Fruit fly (Drosophila melanogaster) whole organism, embryonic: ENCODE measurements around the gene CG33284.

Experiments used
- BEAF-32 ChIP-seq: fragments of 200-800 bp; sonication (Bioruptor generic); optimal IDR thresholded peaks from 3 replicates; lab custom pipeline; 2017; ENCODE audit warnings: missing biosample characterization, missing genetic modification characterization, mild to moderate bottlenecking, moderate library complexity, missing genetic modification reagents
- CG1024 ChIP-seq: fragments of 200-800 bp; sonication (Bioruptor generic); IDR thresholded peaks from 2 replicates; pipeline ENCODE4 v1.3.6; 2022; ENCODE audit warnings: missing biosample characterization, missing genetic modification characterization
- CG10267 ChIP-seq: fragments of 200-800 bp; sonication (Bioruptor generic); optimal IDR thresholded peaks from 2 replicates; lab custom pipeline; 2018; ENCODE audit warnings: missing biosample characterization, mild to moderate bottlenecking, missing genetic modification characterization, moderate library complexity
- CG10462 ChIP-seq: fragments of 200-800 bp; sonication (Bioruptor generic); optimal IDR thresholded peaks from 2 replicates; lab custom pipeline; 2016; ENCODE audit warnings: missing biosample characterization, missing genetic modification characterization
- CG12659 ChIP-seq: fragments of 200-800 bp; sonication (Bioruptor generic); optimal IDR thresholded peaks from 3 replicates; lab custom pipeline; 2017; ENCODE audit warnings: mild to moderate bottlenecking, missing biosample characterization, missing genetic modification reagents, missing genetic modification characterization
- CG14710 ChIP-seq: fragments of 200-800 bp; sonication (Bioruptor generic); optimal IDR thresholded peaks from 3 replicates; lab custom pipeline; 2019; ENCODE audit warnings: missing biosample characterization, mild to moderate bottlenecking, missing genetic modification characterization, moderate library complexity
- CG1603 ChIP-seq: fragments of 200-800 bp; sonication (Bioruptor generic); optimal IDR thresholded peaks from 2 replicates; lab custom pipeline; 2019; ENCODE audit warnings: missing biosample characterization, mild to moderate bottlenecking, missing genetic modification characterization, moderate library complexity
- CG16813 ChIP-seq: fragments of 200-800 bp; sonication (Bioruptor generic); IDR thresholded peaks from 3 replicates; pipeline ENCODE4 v1.3.6; 2022; ENCODE audit warnings: missing biosample characterization, missing genetic modification characterization; ENCODE audit not compliant: partially characterized antibody
- CG17568 ChIP-seq: fragments of 200-800 bp; sonication (Bioruptor generic); optimal IDR thresholded peaks from 2 replicates; lab custom pipeline; 2018; ENCODE audit warnings: missing biosample characterization, mild to moderate bottlenecking, missing genetic modification characterization, moderate library complexity
- CG2116 ChIP-seq: fragments of 200-800 bp; sonication (Bioruptor generic); optimal IDR thresholded peaks from 3 replicates; lab custom pipeline; 2018; ENCODE audit warnings: missing biosample characterization, mild to moderate bottlenecking, missing genetic modification characterization
- CG33213 ChIP-seq: fragments of 200-800 bp; sonication (Bioruptor generic); optimal IDR thresholded peaks from 3 replicates; lab custom pipeline; 2016; ENCODE audit warnings: missing biosample characterization, missing genetic modification characterization
- CG5180 ChIP-seq: fragments of 200-800 bp; sonication (Bioruptor generic); optimal IDR thresholded peaks from 3 replicates; lab custom pipeline; 2017; ENCODE audit warnings: missing biosample characterization, missing genetic modification characterization, mild to moderate bottlenecking, moderate library complexity, missing genetic modification reagents
- CG6791 ChIP-seq: fragments of 200-800 bp; sonication (Bioruptor generic); IDR thresholded peaks from 3 replicates; pipeline ENCODE4 v1.3.6; 2022; ENCODE audit warnings: missing biosample characterization, missing genetic modification characterization; ENCODE audit not compliant: partially characterized antibody
- CG7357 ChIP-seq: fragments of 200-800 bp; sonication (Bioruptor generic); IDR thresholded peaks from 3 replicates; pipeline ENCODE4 v1.3.6; 2022; ENCODE audit warnings: missing biosample characterization, missing genetic modification characterization
- CG8290 ChIP-seq, 3 experiments: fragments of 200-800 bp; sonication (Bioruptor generic); optimal IDR thresholded peaks; 2 replicates each; lab custom pipeline; 2016 to 2019; ENCODE audit warnings: missing biosample characterization in 3 of 3, missing genetic modification characterization in 3 of 3, mild to moderate bottlenecking in 2 of 3, moderate library complexity in 1 of 3
- CG9727 ChIP-seq: fragments of 200-800 bp; sonication (Bioruptor generic); optimal IDR thresholded peaks from 3 replicates; lab custom pipeline; 2017; ENCODE audit warnings: missing biosample characterization, mild to moderate bottlenecking, missing genetic modification characterization
- CG9797 ChIP-seq: fragments of 200-800 bp; sonication (Bioruptor generic); optimal IDR thresholded peaks from 3 replicates; lab custom pipeline; 2018; ENCODE audit warnings: missing biosample characterization, mild to moderate bottlenecking, missing genetic modification characterization
- CG9932 ChIP-seq: fragments of 200-800 bp; sonication (Bioruptor generic); IDR thresholded peaks from 2 replicates; pipeline ENCODE4 v1.3.6; 2022; ENCODE audit warnings: missing biosample characterization, missing genetic modification characterization
- CTCF ChIP-seq: fragments of 200-800 bp; sonication (Bioruptor generic); optimal IDR thresholded peaks from 2 replicates; lab custom pipeline; 2017; ENCODE audit warnings: missing biosample characterization, mild to moderate bottlenecking, missing genetic modification characterization, moderate library complexity
- Dp ChIP-seq: fragments of 200-800 bp; sonication (Bioruptor generic); optimal IDR thresholded peaks from 2 replicates; lab custom pipeline; 2018; ENCODE audit warnings: missing biosample characterization, mild to moderate bottlenecking, missing genetic modification characterization, moderate library complexity
- E2f2 ChIP-seq: fragments of 200-800 bp; sonication (Bioruptor generic); IDR thresholded peaks from 2 replicates; pipeline ENCODE4 v1.3.6; 2022; ENCODE audit warnings: missing biosample characterization, missing genetic modification characterization
- Ets65A ChIP-seq: fragments of 200-800 bp; sonication (Bioruptor generic); peaks from one replicate; lab custom pipeline; 2016; ENCODE audit warnings: missing biosample characterization, missing genetic modification characterization
- Ets97D ChIP-seq: fragments of 200-800 bp; sonication (Bioruptor generic); optimal IDR thresholded peaks from 3 replicates; lab custom pipeline; 2016; ENCODE audit warnings: missing biosample characterization, missing genetic modification characterization
- Kr ChIP-seq: fragments of 200-800 bp; sonication (Bioruptor generic); optimal IDR thresholded peaks from 2 replicates; lab custom pipeline; 2017; ENCODE audit warnings: missing biosample characterization, mild to moderate bottlenecking, missing genetic modification characterization
- Lhr ChIP-seq: fragments of 200-800 bp; sonication (Bioruptor generic); optimal IDR thresholded peaks from 3 replicates; lab custom pipeline; 2017; ENCODE audit warnings: mild to moderate bottlenecking, missing biosample characterization, missing genetic modification reagents, missing genetic modification characterization
- MESR4 ChIP-seq: fragments of 200-800 bp; sonication (Bioruptor generic); optimal IDR thresholded peaks from 2 replicates; lab custom pipeline; 2018; ENCODE audit warnings: missing biosample characterization, mild to moderate bottlenecking, missing genetic modification characterization, moderate library complexity
- Med ChIP-seq: fragments of 200-800 bp; sonication (Bioruptor generic); peaks from one replicate; lab custom pipeline; 2016; ENCODE audit warnings: missing biosample characterization, missing genetic modification characterization, mild to moderate bottlenecking, inconsistent platforms, moderate library complexity
- Myb ChIP-seq: fragments of 200-800 bp; sonication (Bioruptor generic); optimal IDR thresholded peaks from 2 replicates; lab custom pipeline; 2016; ENCODE audit warnings: missing biosample characterization, missing genetic modification characterization
- Sin3A ChIP-seq: fragments of >200 bp; optimal IDR thresholded peaks from 2 replicates; lab custom pipeline; 2018
- Sry-δ ChIP-seq: fragments of 200-800 bp; sonication (Bioruptor generic); optimal IDR thresholded peaks from 2 replicates; lab custom pipeline; 2016; ENCODE audit warnings: missing biosample characterization, missing genetic modification characterization
- YL-1 ChIP-seq: fragments of 200-800 bp; sonication (Bioruptor generic); optimal IDR thresholded peaks from 3 replicates; lab custom pipeline; 2017; ENCODE audit warnings: missing biosample characterization, mild to moderate bottlenecking, missing genetic modification characterization
- amos ChIP-seq: fragments of 200-800 bp; sonication (Bioruptor generic); IDR thresholded peaks from 2 replicates; pipeline ENCODE4 v1.3.6; 2022; ENCODE audit warnings: missing biosample characterization, missing genetic modification characterization; ENCODE audit not compliant: partially characterized antibody
- ara ChIP-seq: fragments of 200-800 bp; sonication (Bioruptor generic); IDR thresholded peaks from 2 replicates; pipeline ENCODE4 v1.3.6; 2022; ENCODE audit warnings: missing biosample characterization, missing genetic modification characterization
- bbx ChIP-seq: fragments of 200-800 bp; sonication (Bioruptor generic); IDR thresholded peaks from 2 replicates; pipeline ENCODE4 v1.3.6; 2022; ENCODE audit warnings: missing biosample characterization, missing genetic modification characterization; ENCODE audit not compliant: partially characterized antibody
- chn ChIP-seq: fragments of 200-800 bp; sonication (Bioruptor generic); optimal IDR thresholded peaks from 2 replicates; lab custom pipeline; 2016; ENCODE audit warnings: missing biosample characterization, missing genetic modification characterization
- crol ChIP-seq: fragments of 200-800 bp; sonication (Bioruptor generic); IDR thresholded peaks from 2 replicates; pipeline ENCODE4 v1.3.6; 2022; ENCODE audit warnings: missing biosample characterization, missing genetic modification characterization
- crp ChIP-seq, 2 experiments: fragments of 200-800 bp; sonication (Bioruptor generic); optimal IDR thresholded peaks; 2 replicates in 1 of 2; 3 replicates in 1 of 2; lab custom pipeline; 2017; ENCODE audit warnings: missing biosample characterization in 2 of 2, missing genetic modification characterization in 2 of 2, mild to moderate bottlenecking in 1 of 2, moderate library complexity in 1 of 2
- gfzf ChIP-seq: fragments of 200-800 bp; sonication (Bioruptor generic); optimal IDR thresholded peaks from 2 replicates; lab custom pipeline; 2016; ENCODE audit warnings: missing biosample characterization, mild to moderate bottlenecking, missing genetic modification characterization, moderate library complexity
- ken ChIP-seq: fragments of 200-800 bp; sonication (Bioruptor generic); IDR thresholded peaks from 3 replicates; pipeline ENCODE4 v1.3.6; 2022; ENCODE audit warnings: missing biosample characterization, missing genetic modification characterization
- nerfin-1 ChIP-seq: fragments of 200-800 bp; sonication (Bioruptor generic); optimal IDR thresholded peaks from 3 replicates; lab custom pipeline; 2019; ENCODE audit warnings: missing biosample characterization, mild to moderate bottlenecking, missing genetic modification characterization, moderate library complexity
- pb ChIP-seq: fragments of 200-800 bp; sonication (Bioruptor generic); optimal IDR thresholded peaks from 3 replicates; lab custom pipeline; 2016; ENCODE audit warnings: missing biosample characterization, missing genetic modification characterization
- pzg ChIP-seq: fragments of 200-800 bp; sonication (Bioruptor generic); optimal IDR thresholded peaks from 3 replicates; lab custom pipeline; 2018; ENCODE audit warnings: missing biosample characterization, mild to moderate bottlenecking, missing genetic modification characterization, moderate library complexity
- seq ChIP-seq: fragments of 200-800 bp; sonication (Bioruptor generic); IDR thresholded peaks from 2 replicates; pipeline ENCODE4 v1.3.6; 2022; ENCODE audit warnings: missing biosample characterization, missing genetic modification characterization
- so ChIP-seq: fragments of 200-800 bp; sonication (Bioruptor generic); IDR thresholded peaks from 3 replicates; pipeline ENCODE4 v1.3.6; 2022; ENCODE audit warnings: missing biosample characterization, missing genetic modification characterization
- stc ChIP-seq: fragments of 200-800 bp; sonication (Bioruptor generic); IDR thresholded peaks from 2 replicates; pipeline ENCODE4 v1.3.6; 2022; ENCODE audit warnings: missing biosample characterization, missing genetic modification characterization
- stwl ChIP-seq: fragments of 200-800 bp; sonication (Bioruptor generic); optimal IDR thresholded peaks from 3 replicates; lab custom pipeline; 2018; ENCODE audit warnings: missing biosample characterization, mild to moderate bottlenecking, missing genetic modification characterization, moderate library complexity
- tgo ChIP-seq: fragments of 200-800 bp; sonication (Bioruptor generic); IDR thresholded peaks from 3 replicates; pipeline ENCODE4 v1.3.6; 2022; ENCODE audit warnings: missing biosample characterization, missing genetic modification characterization
- tll ChIP-seq, 2 experiments: fragments of 200-800 bp in 1 of 2; fragments of >200 bp in 1 of 2; sonication (Bioruptor generic) in 1 of 2; optimal IDR thresholded peaks; 2 replicates each; lab custom pipeline; 2017 to 2019; ENCODE audit warnings: missing biosample characterization in 2 of 2, missing genetic modification characterization in 2 of 2, mild to moderate bottlenecking in 1 of 2, moderate library complexity in 1 of 2
- toy ChIP-seq: fragments of 200-800 bp; sonication (Bioruptor generic); IDR thresholded peaks from 2 replicates; pipeline ENCODE4 v1.3.6; 2022; ENCODE audit warnings: missing biosample characterization, missing genetic modification characterization
- zen ChIP-seq: fragments of 200-800 bp; sonication (Bioruptor generic); optimal IDR thresholded peaks from 3 replicates; lab custom pipeline; 2018; ENCODE audit warnings: missing biosample characterization, mild to moderate bottlenecking, missing genetic modification characterization, moderate library complexity

Gene CG33284

DNA sequence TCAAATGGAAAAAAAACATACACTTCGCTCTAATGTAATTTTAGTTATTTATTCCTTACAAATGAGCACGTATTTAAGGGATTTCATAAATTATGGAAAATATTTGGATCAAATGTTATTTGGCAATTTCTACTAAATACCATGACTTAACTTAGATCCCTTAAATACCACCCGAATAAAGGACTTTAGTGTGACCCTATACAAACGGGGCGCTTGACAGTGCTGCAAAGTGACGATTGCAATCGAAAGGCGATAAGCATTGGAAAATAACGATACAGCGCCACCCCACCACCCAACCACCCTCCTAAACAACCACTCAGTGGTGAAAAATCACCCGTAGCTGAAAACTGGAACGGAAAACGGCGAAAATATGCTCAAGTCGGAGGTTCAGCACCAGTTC, 7.9 kb downstream of the CG33284 start, which contains the start of gene ICA69:
Gene ICA69 (plus strand): TSS at position 20 of the 400 bp plus-strand sequence.
- TF ChIP-seq CG8290 (GFP tag; optimal IDR thresholded peaks at IDR 0.05; lab: Kevin White, UChicago) (no peak), CG8290 (tag; optimal IDR thresholded peaks at IDR 0.05; lab: Kevin White, UChicago) (no peak), E2f2 (GFP tag; lab: Robert Waterston, UW) (peak; percentile 48), Med (GFP tag; lab: Kevin White, UChicago) (peak; percentile 56), bbx (GFP tag; lab: Robert Waterston, UW) (peak; percentile 8; the same call in 1 of the 2 replicates), CG1024 (no peak), CG5180 (GFP tag; lab: Kevin White, UChicago) (no peak), tgo (GFP tag; lab: Robert Waterston, UW) (no peak), CG2116 (GFP tag; lab: Kevin White, UChicago) (peak; percentile 48), Lhr (GFP tag; lab: Kevin White, UChicago) (peak; percentile 77), CG16813 (GFP tag; lab: Robert Waterston, UW) (0 out of 3 replicates have a peak, but pooled peaks have one; percentile 34), CG9932 (GFP tag; lab: Robert Waterston, UW) (0 out of 2 replicates have a peak, but pooled peaks have one; percentile 8), crp (GFP tag; optimal IDR thresholded peaks at IDR 0.05; lab: Kevin White, UChicago) (no peak), Myb (GFP tag; lab: Kevin White, UChicago) (peak; percentile 27), CG10462 (GFP tag; lab: Kevin White, UChicago) (peak; percentile 73), stwl (tag; lab: Kevin White, UChicago) (peak; percentile 95), Ets65A (GFP tag; lab: Kevin White, UChicago) (peak; percentile 69), CG7357 (GFP tag; lab: Robert Waterston, UW) (no peak), ken (GFP tag; lab: Robert Waterston, UW) (no peak), zen (peak; percentile 32), so (GFP tag; lab: Robert Waterston, UW) (no peak), nerfin-1 (peak; percentile 98), stc (no peak), CG17568 (GFP tag; lab: Kevin White, UChicago) (no peak), crol (GFP tag; lab: Robert Waterston, UW) (peak; percentile 26; the same call in 1 of the 2 replicates), CG6791 (GFP tag; lab: Robert Waterston, UW) (0 out of 3 replicates have a peak, but pooled peaks have one; percentile 29), toy (no peak), YL-1 (GFP tag; lab: Kevin White, UChicago) (peak; percentile 56), CG1603 (tag; lab: Kevin White, UChicago) (peak; percentile 22), CG12659 (GFP tag; lab: Kevin White, UChicago) (peak; percentile 35), ara (GFP tag; lab: Robert Waterston, UW) (no peak), gfzf (GFP tag; lab: Kevin White, UChicago) (peak; percentile 78), CG9797 (GFP tag; lab: Kevin White, UChicago) (peak; percentile 80), pb (GFP tag; lab: Kevin White, UChicago) (no peak), amos (peak; percentile 29), Ets97D (GFP tag; lab: Kevin White, UChicago) (peak; percentile 51), seq (GFP tag; lab: Robert Waterston, UW) (peak; percentile 40; the same call in 1 of the 2 replicates), chn (GFP tag; lab: Kevin White, UChicago) (peak; percentile 87), CTCF (GFP tag; lab: Kevin White, UChicago) (peak; percentile 41), BEAF-32 (GFP tag; lab: Kevin White, UChicago) (peak; percentile 50), Sin3A (lab: Kevin White, UChicago) (peak; percentile 82), CG33213 (GFP tag; lab: Kevin White, UChicago) (no peak), CG9727 (no peak), CG14710 (peak; percentile 46), CG10267 (peak; percentile 93), Dp (peak; percentile 40), pzg (GFP tag; lab: Kevin White, UChicago) (peak; percentile 54), Kr (GFP tag; lab: Kevin White, UChicago) (no peak), tll (GFP tag; optimal IDR thresholded peaks at IDR 0.05; lab: Kevin White, UChicago) (peak in 1 of 2 experiments; percentile 13), Sry-δ (peak; percentile 19), MESR4 (GFP tag; lab: Kevin White, UChicago) (peak; percentile 44)
